Fruit fly (Drosophila melanogaster) whole organism, embryonic: ENCODE measurements around the gene RPA3.
A peak's percentile ranks its signal among the peaks of the same experiment; 100 is the strongest.

Experiments used
- CG10979 ChIP-seq: fragments of 200-800 bp; sonication (Bioruptor generic); optimal IDR thresholded peaks from 2 replicates; lab custom pipeline; 2018; ENCODE audit warnings: missing biosample characterization, mild to moderate bottlenecking, missing genetic modification characterization, moderate library complexity
- CG11456 ChIP-seq: fragments of 200-800 bp; sonication (Bioruptor generic); IDR thresholded peaks from 3 replicates; pipeline ENCODE4 v1.3.6; 2022; ENCODE audit warnings: missing biosample characterization, missing genetic modification characterization
- CG11695 ChIP-seq: fragments of 200-800 bp; sonication (Bioruptor generic); IDR thresholded peaks from 3 replicates; pipeline ENCODE4 v1.3.6; 2022; ENCODE audit warnings: missing biosample characterization, missing genetic modification characterization
- CG12299 ChIP-seq: fragments of 200-800 bp; sonication (Bioruptor generic); optimal IDR thresholded peaks from 2 replicates; lab custom pipeline; 2018; ENCODE audit warnings: missing biosample characterization, mild to moderate bottlenecking, missing genetic modification characterization
- CG1233 ChIP-seq: fragments of 200-800 bp; sonication (Bioruptor generic); optimal IDR thresholded peaks from 4 replicates; lab custom pipeline; 2018; ENCODE audit warnings: missing biosample characterization, mild to moderate bottlenecking, missing genetic modification characterization
- CG1647 ChIP-seq: fragments of 200-800 bp; sonication (Bioruptor generic); optimal IDR thresholded peaks from 3 replicates; lab custom pipeline; 2016; ENCODE audit warnings: missing biosample characterization, missing genetic modification characterization
- CG17361 ChIP-seq: fragments of 200-800 bp; sonication (Bioruptor generic); IDR thresholded peaks from 3 replicates; pipeline ENCODE4 v1.3.6; 2022; ENCODE audit warnings: missing biosample characterization, missing genetic modification characterization
- CG18262 ChIP-seq: fragments of 200-800 bp; optimal IDR thresholded peaks from 3 replicates; lab custom pipeline; 2019; ENCODE audit warnings: missing biosample characterization, mild to moderate bottlenecking, missing genetic modification characterization, moderate library complexity
- CG3065 ChIP-seq: fragments of 200-800 bp; sonication (Bioruptor generic); optimal IDR thresholded peaks from 2 replicates; lab custom pipeline; 2016; ENCODE audit warnings: missing biosample characterization, missing genetic modification characterization
- CG43689 ChIP-seq: fragments of 200-800 bp; sonication (Bioruptor generic); IDR thresholded peaks from 2 replicates; pipeline ENCODE4 v1.3.6; 2022; ENCODE audit warnings: missing biosample characterization, missing genetic modification characterization
- CG4820 ChIP-seq: fragments of 200-800 bp; sonication (Bioruptor generic); optimal IDR thresholded peaks from 3 replicates; lab custom pipeline; 2016; ENCODE audit warnings: missing biosample characterization, missing genetic modification characterization
- CG6654 ChIP-seq: fragments of 200-800 bp; sonication (Bioruptor generic); optimal IDR thresholded peaks from 2 replicates; lab custom pipeline; 2017; ENCODE audit warnings: missing biosample characterization, mild to moderate bottlenecking, missing genetic modification characterization
- CG6765 ChIP-seq: fragments of 200-800 bp; sonication (Bioruptor generic); optimal IDR thresholded peaks from 3 replicates; lab custom pipeline; 2017; ENCODE audit warnings: missing biosample characterization, mild to moderate bottlenecking, missing genetic modification characterization
- CG7556 ChIP-seq: fragments of 200-800 bp; sonication (Bioruptor generic); optimal IDR thresholded peaks from 2 replicates; lab custom pipeline; 2017; ENCODE audit warnings: missing biosample characterization, mild to moderate bottlenecking, missing genetic modification characterization
- CG7745 ChIP-seq: fragments of 200-800 bp; sonication (Bioruptor generic); optimal IDR thresholded peaks from 2 replicates; lab custom pipeline; 2018; ENCODE audit warnings: missing biosample characterization, mild to moderate bottlenecking, missing genetic modification characterization, moderate library complexity
- CG9797 ChIP-seq: fragments of 200-800 bp; sonication (Bioruptor generic); optimal IDR thresholded peaks from 3 replicates; lab custom pipeline; 2018; ENCODE audit warnings: missing biosample characterization, mild to moderate bottlenecking, missing genetic modification characterization
- Camta ChIP-seq: fragments of 200-800 bp; sonication (Bioruptor generic); optimal IDR thresholded peaks from 2 replicates; lab custom pipeline; 2016; ENCODE audit warnings: missing biosample characterization, missing genetic modification characterization
- Dip2 ChIP-seq: fragments of 200-800 bp; sonication (Bioruptor generic); IDR thresholded peaks from 2 replicates; pipeline ENCODE4 v1.3.6; 2022; ENCODE audit warnings: missing biosample characterization, missing genetic modification characterization
- Doc2 ChIP-seq: fragments of 200-800 bp; sonication (Bioruptor generic); IDR thresholded peaks from 2 replicates; pipeline ENCODE4 v1.3.6; 2022; ENCODE audit warnings: missing biosample characterization, missing genetic modification characterization
- E2f1 ChIP-seq: fragments of 200-800 bp; sonication (Bioruptor generic); IDR thresholded peaks from 2 replicates; pipeline ENCODE4 v1.3.6; 2022; ENCODE audit warnings: missing biosample characterization, missing genetic modification characterization
- E2f2 ChIP-seq: fragments of 200-800 bp; sonication (Bioruptor generic); IDR thresholded peaks from 2 replicates; pipeline ENCODE4 v1.3.6; 2022; ENCODE audit warnings: missing biosample characterization, missing genetic modification characterization
- Gsc ChIP-seq: fragments of 200-800 bp; sonication (Bioruptor generic); IDR thresholded peaks from 2 replicates; pipeline ENCODE4 v1.3.6; 2022; ENCODE audit warnings: missing biosample characterization, missing genetic modification characterization
- Hmx ChIP-seq: fragments of 200-800 bp; sonication (Bioruptor generic); optimal IDR thresholded peaks from 2 replicates; lab custom pipeline; 2016; ENCODE audit warnings: missing biosample characterization, missing genetic modification characterization
- MBD-R2 ChIP-seq: fragments of 200-800 bp; sonication (Bioruptor generic); IDR thresholded peaks from 2 replicates; pipeline ENCODE4 v1.3.6; 2022; ENCODE audit warnings: missing biosample characterization, missing genetic modification characterization
- Mes4 ChIP-seq: fragments of 200-800 bp; sonication (Bioruptor generic); optimal IDR thresholded peaks from 2 replicates; lab custom pipeline; 2016; ENCODE audit warnings: missing biosample characterization, missing genetic modification characterization
- Nf-YA ChIP-seq: fragments of 200-800 bp; sonication (Bioruptor generic); IDR thresholded peaks from 2 replicates; pipeline ENCODE4 v1.3.6; 2022; ENCODE audit warnings: missing biosample characterization, missing genetic modification characterization
- Sox102F ChIP-seq: fragments of 200-800 bp; sonication (Bioruptor generic); optimal IDR thresholded peaks from 2 replicates; lab custom pipeline; 2018; ENCODE audit warnings: missing biosample characterization, mild to moderate bottlenecking, missing genetic modification characterization, moderate library complexity
- Taf1 ChIP-seq: fragments of 200-800 bp; sonication (Bioruptor generic); IDR thresholded peaks from 2 replicates; pipeline ENCODE4 v1.3.6; 2022; ENCODE audit warnings: missing biosample characterization, missing genetic modification characterization
- ase ChIP-seq: fragments of 200-800 bp; sonication (Bioruptor generic); IDR thresholded peaks from 3 replicates; pipeline ENCODE4 v1.3.6; 2022; ENCODE audit warnings: missing biosample characterization, missing genetic modification characterization
- ato ChIP-seq: fragments of 200-800 bp; sonication (Bioruptor generic); IDR thresholded peaks from 2 replicates; pipeline ENCODE4 v1.3.6; 2022; ENCODE audit warnings: missing biosample characterization, missing genetic modification characterization; ENCODE audit not compliant: partially characterized antibody
- bigmax ChIP-seq: fragments of 200-800 bp; sonication (Bioruptor generic); optimal IDR thresholded peaks from 2 replicates; lab custom pipeline; 2018; ENCODE audit warnings: missing biosample characterization, mild to moderate bottlenecking, missing genetic modification characterization
- caup ChIP-seq: fragments of 200-800 bp; sonication (Bioruptor generic); optimal IDR thresholded peaks from 3 replicates; lab custom pipeline; 2017; ENCODE audit warnings: missing biosample characterization, mild to moderate bottlenecking, missing genetic modification characterization, moderate library complexity; ENCODE audit not compliant: severe bottlenecking
- croc ChIP-seq: fragments of 200-800 bp; sonication (Bioruptor generic); conservative IDR thresholded peaks from 3 replicates; pipeline ENCODE4 v1.3.6; 2022; ENCODE audit warnings: missing biosample characterization, missing genetic modification characterization
- dimm ChIP-seq: fragments of 200-800 bp; sonication (Bioruptor generic); IDR thresholded peaks from 2 replicates; pipeline ENCODE4 v1.3.6; 2022; ENCODE audit warnings: missing biosample characterization, missing genetic modification characterization
- fd102C ChIP-seq: fragments of 200-800 bp; sonication (Bioruptor generic); optimal IDR thresholded peaks from 2 replicates; lab custom pipeline; 2018; ENCODE audit warnings: missing biosample characterization, mild to moderate bottlenecking, missing genetic modification characterization, moderate library complexity
- gt ChIP-seq: fragments of 200-800 bp; sonication (Bioruptor generic); IDR thresholded peaks from 2 replicates; pipeline ENCODE4 v1.3.6; 2022; ENCODE audit warnings: missing biosample characterization, missing genetic modification characterization
- hkb ChIP-seq, 2 experiments: fragments of 200-800 bp in 1 of 2; fragments of >200 bp in 1 of 2; sonication (Bioruptor generic) in 1 of 2; IDR thresholded peaks in 1 of 2; optimal IDR thresholded peaks in 1 of 2; 2 replicates each; pipeline versions ENCODE4 v1.3.6 to Lab custom; 2017 to 2022; ENCODE audit warnings: missing biosample characterization in 1 of 2, missing genetic modification characterization in 1 of 2
- nau ChIP-seq: fragments of 200-800 bp; sonication (Bioruptor generic); optimal IDR thresholded peaks from 3 replicates; lab custom pipeline; 2017; ENCODE audit warnings: missing biosample characterization, mild to moderate bottlenecking, missing genetic modification characterization, missing genetic modification reagents
- nom ChIP-seq: fragments of 200-800 bp; sonication (Bioruptor generic); optimal IDR thresholded peaks from 2 replicates; lab custom pipeline; 2017; ENCODE audit warnings: missing biosample characterization, missing genetic modification characterization, mild to moderate bottlenecking, moderate library complexity, missing genetic modification reagents
- ranshi ChIP-seq: fragments of 200-800 bp; sonication (Bioruptor generic); IDR thresholded peaks from 2 replicates; pipeline ENCODE4 v1.3.6; 2022; ENCODE audit warnings: missing biosample characterization, missing genetic modification characterization
- sc ChIP-seq, 3 experiments: fragments of >200 bp in 2 of 3; fragments of 200-800 bp in 1 of 3; sonication (Bioruptor generic) in 1 of 3; optimal IDR thresholded peaks; 2 replicates in 2 of 3; 3 replicates in 1 of 3; lab custom pipeline; 2017; ENCODE audit warnings: mild to moderate bottlenecking in 1 of 3, missing biosample characterization in 1 of 3, missing genetic modification characterization in 1 of 3, missing genetic modification reagents in 1 of 3
- sna ChIP-seq: fragments of 200-800 bp; sonication (Bioruptor generic); IDR thresholded peaks from 2 replicates; pipeline ENCODE4 v1.3.6; 2022; ENCODE audit warnings: missing biosample characterization, missing genetic modification characterization; ENCODE audit not compliant: partially characterized antibody
- stc ChIP-seq: fragments of 200-800 bp; sonication (Bioruptor generic); IDR thresholded peaks from 2 replicates; pipeline ENCODE4 v1.3.6; 2022; ENCODE audit warnings: missing biosample characterization, missing genetic modification characterization
- trh ChIP-seq: fragments of 200-800 bp; sonication (Bioruptor generic); optimal IDR thresholded peaks from 2 replicates; lab custom pipeline; 2016; ENCODE audit warnings: missing biosample characterization, missing genetic modification characterization
- tx ChIP-seq: fragments of 200-800 bp; sonication (Bioruptor generic); optimal IDR thresholded peaks from 2 replicates; lab custom pipeline; 2016; ENCODE audit warnings: missing biosample characterization, missing genetic modification characterization
- zen2 ChIP-seq: fragments of 200-800 bp; sonication (Bioruptor generic); IDR thresholded peaks from 3 replicates; pipeline ENCODE4 v1.3.6; 2022; ENCODE audit warnings: missing biosample characterization, missing genetic modification characterization; ENCODE audit not compliant: partially characterized antibody
- zfh1 ChIP-seq: fragments of 200-800 bp; sonication (Bioruptor generic); IDR thresholded peaks from 3 replicates; pipeline ENCODE4 v1.3.6; 2022; ENCODE audit warnings: missing biosample characterization, missing genetic modification characterization
- zfh2 ChIP-seq: fragments of 200-800 bp; sonication (Bioruptor generic); optimal IDR thresholded peaks from 2 replicates; lab custom pipeline; 2016; ENCODE audit warnings: missing biosample characterization, missing genetic modification characterization

The RPA3 gene

DNA sequence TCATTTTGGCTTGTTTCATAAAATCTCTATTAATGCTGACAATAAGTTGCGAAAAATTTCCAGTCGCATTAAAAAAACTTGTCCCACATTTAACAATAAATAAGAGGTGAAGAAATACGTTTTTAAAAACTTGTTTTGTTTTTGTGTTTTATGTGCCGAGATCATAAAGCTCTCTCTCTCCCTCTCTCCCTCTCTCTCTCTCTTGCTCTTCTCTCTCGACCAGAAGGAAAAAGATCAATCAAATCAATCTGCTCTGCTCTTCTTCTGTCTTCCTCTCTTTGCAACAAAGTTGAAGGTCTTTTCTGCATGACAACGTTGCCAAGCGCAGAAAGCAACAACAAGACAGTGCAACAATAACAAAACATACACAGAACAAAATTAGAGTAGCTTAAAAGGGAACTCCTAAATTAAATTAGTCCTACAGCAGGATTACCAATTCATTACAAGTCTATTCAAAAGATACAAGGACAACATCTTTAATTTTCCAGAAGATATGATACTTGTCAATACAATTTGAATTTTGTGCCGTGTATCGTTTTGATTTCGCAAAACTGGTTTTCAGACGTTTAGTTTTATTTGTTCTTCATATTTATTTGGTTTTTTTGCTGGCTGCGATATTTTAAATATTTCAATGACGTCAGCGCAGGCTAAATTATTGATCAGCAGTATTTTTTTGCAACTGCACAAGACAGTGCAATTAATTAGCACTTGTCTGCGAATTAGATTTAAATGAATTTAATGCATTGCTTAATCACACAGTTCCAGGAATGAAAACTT is 7.2 kb upstream of the RPA3 start (continued):
- TF ChIP-seq CG17361 (GFP tag; lab: Robert Waterston, UW) (peak; percentile 65; the same call in 2 of the 3 replicates), CG10979 (tag; lab: Kevin White, UChicago) (peak; percentile 32), Sox102F (GFP tag; lab: Kevin White, UChicago) (peak; percentile 79), Mes4 (GFP tag; lab: Kevin White, UChicago) (peak; percentile 61), Gsc (GFP tag; lab: Robert Waterston, UW) (no peak), CG11456 (peak; percentile 83), stc (GFP tag; lab: Robert Waterston, UW) (peak; percentile 83), gt (GFP tag; lab: Robert Waterston, UW) (no peak), CG6765 (peak; percentile 68), zfh2 (GFP tag; lab: Kevin White, UChicago) (peak; percentile 73), CG3065 (no peak), ato (GFP tag; lab: Robert Waterston, UW) (no peak), Hmx (GFP tag; lab: Kevin White, UChicago) (no peak), CG4820 (peak; percentile 55), CG1647 (peak; percentile 48), nom (GFP tag; lab: Kevin White, UChicago) (peak; percentile 96), tx (GFP tag; lab: Kevin White, UChicago) (no peak), Doc2 (GFP tag; lab: Robert Waterston, UW) (no peak; the same call in 1 of the 2 replicates), Dip2 (GFP tag; lab: Robert Waterston, UW) (no peak), CG6654 (GFP tag; lab: Kevin White, UChicago) (no peak), ase (GFP tag; lab: Robert Waterston, UW) (peak; percentile 70; the same call in 2 of the 3 replicates), zfh1 (peak; percentile 62; the same call in 1 of the 3 replicates), hkb (optimal IDR thresholded peaks at IDR 0.05; lab: Kevin White, UChicago) (no peak), hkb (GFP tag; IDR thresholded peaks at IDR 0.05; lab: Robert Waterston, UW) (peak; percentile 85), nau (GFP tag; lab: Kevin White, UChicago) (peak; percentile 9), CG11695 (GFP tag; lab: Robert Waterston, UW) (peak; percentile 71; the same call in 2 of the 3 replicates), E2f2 (GFP tag; lab: Robert Waterston, UW) (peak; percentile 52; the same call in 1 of the 2 replicates), trh (GFP tag; lab: Kevin White, UChicago) (peak; percentile 46), CG18262 (tag; lab: Kevin White, UChicago) (peak; percentile 58), E2f1 (peak; percentile 77), ranshi (peak; percentile 79; the same call in 1 of the 2 replicates), CG7556 (peak; percentile 63), CG43689 (peak; percentile 59; the same call in 1 of the 2 replicates), CG7745 (no peak), sna (GFP tag; lab: Robert Waterston, UW) (no peak), dimm (GFP tag; lab: Robert Waterston, UW) (no peak), fd102C (GFP tag; lab: Kevin White, UChicago) (no peak), Taf1 (GFP tag; lab: Robert Waterston, UW) (peak; percentile 75), zen2 (GFP tag; lab: Robert Waterston, UW) (no peak), bigmax (no peak), caup (peak; percentile 70), CG1233 (peak; percentile 66), CG12299 (tag; lab: Kevin White, UChicago) (peak; percentile 45), CG9797 (GFP tag; lab: Kevin White, UChicago) (no peak), sc (optimal IDR thresholded peaks at IDR 0.05; lab: Kevin White, UChicago) (no peak), sc (GFP tag; optimal IDR thresholded peaks at IDR 0.05; lab: Kevin White, UChicago) (no peak), croc (GFP tag; lab: Robert Waterston, UW) (peak; percentile 42; the same call in 2 of the 3 replicates), MBD-R2 (GFP tag; lab: Robert Waterston, UW) (peak; percentile 62; the same call in 1 of the 2 replicates), Camta (no peak), Nf-YA (GFP tag; lab: Robert Waterston, UW) (peak; percentile 7; the same call in 1 of the 2 replicates)
